Worm (Caenorhabditis elegans) whole organism, young adult: ENCODE measurements around the gene C35B1.9.
A peak's percentile ranks its signal among the peaks of the same experiment; 100 is the strongest.

Experiments used
- B0019.2 ChIP-seq: fragments of 200-800 bp; sonication (Bioruptor generic); conservative IDR thresholded peaks from 2 replicates; pipeline ENCODE4 v1.3.6; 2022; ENCODE audit warnings: missing genetic modification reagents, missing genetic modification characterization, missing compliant biosample characterization
- B0336.3 ChIP-seq: fragments of 200-800 bp; sonication (Bioruptor generic); IDR thresholded peaks from 2 replicates; pipeline ENCODE4 v1.3.6; 2022; ENCODE audit warnings: missing genetic modification characterization, missing compliant biosample characterization
- C06A6.2 ChIP-seq: fragments of 200-800 bp; sonication (Bioruptor generic); conservative IDR thresholded peaks from 2 replicates; pipeline ENCODE4 v1.3.6; 2022; ENCODE audit warnings: missing genetic modification characterization, missing compliant biosample characterization
- F23B12.7 ChIP-seq: sonication (generic microtip); optimal IDR thresholded peaks from 2 replicates; lab custom pipeline; 2017; ENCODE audit warnings: missing genetic modification characterization, mild to moderate bottlenecking, missing compliant biosample characterization, antibody characterized with exemption, moderate library complexity; ENCODE audit not compliant: insufficient read depth
- F57A8.1 ChIP-seq: fragments of 200-800 bp; sonication (Bioruptor generic); optimal IDR thresholded peaks from 2 replicates; lab custom pipeline; 2018; ENCODE audit warnings: mild to moderate bottlenecking, missing genetic modification characterization, moderate library complexity, missing compliant biosample characterization
- K12H6.12 ChIP-seq: fragments of 200-800 bp; sonication (Bioruptor generic); optimal IDR thresholded peaks from 2 replicates; lab custom pipeline; 2018; ENCODE audit warnings: mild to moderate bottlenecking, missing genetic modification characterization, missing compliant biosample characterization
- Y53F4B.3 ChIP-seq: fragments of 200-800 bp; sonication (Bioruptor generic); IDR thresholded peaks from 2 replicates; pipeline ENCODE4 v1.3.6; 2022; ENCODE audit warnings: missing genetic modification reagents, missing genetic modification characterization, missing compliant biosample characterization
- Y56A3A.18 ChIP-seq: fragments of 200-800 bp; sonication (Bioruptor generic); IDR thresholded peaks from 2 replicates; pipeline ENCODE4 v1.3.6; 2022; ENCODE audit warnings: missing genetic modification reagents, missing genetic modification characterization, missing compliant biosample characterization
- Y79H2A.3 ChIP-seq: fragments of 200-800 bp; sonication (Bioruptor generic); conservative IDR thresholded peaks from 2 replicates; pipeline ENCODE4 v1.3.6; 2022; ENCODE audit warnings: missing genetic modification reagents, missing genetic modification characterization, missing compliant biosample characterization
- Y95B8A.8 ChIP-seq: fragments of 200-800 bp; sonication (Bioruptor generic); IDR thresholded peaks from 2 replicates; pipeline ENCODE4 v1.3.6; 2022; ENCODE audit warnings: missing genetic modification reagents, missing genetic modification characterization, missing compliant biosample characterization
- ZK185.1 ChIP-seq: sonication (generic microtip); optimal IDR thresholded peaks from 2 replicates; lab custom pipeline; 2016; ENCODE audit warnings: mild to moderate bottlenecking, missing genetic modification characterization, missing compliant biosample characterization; ENCODE audit not compliant: poor library complexity, severe bottlenecking
- ama-1 ChIP-seq, 3 experiments: fragments of 150-350 bp in 1 of 3; sonication (generic microtip) in 2 of 3; optimal IDR thresholded peaks; 2 replicates each; lab custom pipeline; 2014 to 2018; ENCODE audit warnings: missing biosample characterization in 2 of 3, missing genetic modification characterization in 2 of 3, missing genetic modification reagents in 2 of 3
- aptf-2 ChIP-seq: fragments of 200-800 bp; sonication (Bioruptor generic); conservative IDR thresholded peaks from 2 replicates; pipeline ENCODE4 v1.3.6; 2022; ENCODE audit warnings: missing genetic modification reagents, missing genetic modification characterization, missing compliant biosample characterization
- atf-7 ChIP-seq: sonication (generic microtip); optimal IDR thresholded peaks from 2 replicates; lab custom pipeline; 2017; ENCODE audit warnings: mild to moderate bottlenecking, missing genetic modification characterization, missing compliant biosample characterization
- attf-5 ChIP-seq: fragments of 200-800 bp; sonication (Bioruptor generic); optimal IDR thresholded peaks from 2 replicates; lab custom pipeline; 2018; ENCODE audit warnings: mild to moderate bottlenecking, missing genetic modification characterization, missing compliant biosample characterization
- bed-1 ChIP-seq: fragments of 200-800 bp; sonication (Bioruptor generic); IDR thresholded peaks from 2 replicates; pipeline ENCODE4 v1.3.6; 2022; ENCODE audit warnings: missing genetic modification reagents, missing genetic modification characterization, missing compliant biosample characterization
- bed-2 ChIP-seq: fragments of 200-800 bp; sonication (Bioruptor generic); IDR thresholded peaks from 2 replicates; pipeline ENCODE4 v1.3.6; 2022; ENCODE audit warnings: missing genetic modification reagents, missing genetic modification characterization, missing compliant biosample characterization
- cebp-1 ChIP-seq, 2 experiments: fragments of 200-800 bp in 1 of 2; sonication (Bioruptor generic) in 1 of 2; sonication (generic microtip) in 1 of 2; IDR thresholded peaks in 1 of 2; optimal IDR thresholded peaks in 1 of 2; 2 replicates each; pipeline versions ENCODE4 v1.3.6 to Lab custom; 2017 to 2022; ENCODE audit warnings: missing compliant biosample characterization in 2 of 2, missing genetic modification characterization in 2 of 2, mild to moderate bottlenecking in 1 of 2, missing genetic modification reagents in 1 of 2, moderate library complexity in 1 of 2
- ceh-100 ChIP-seq: fragments of 200-800 bp; sonication (Bioruptor generic); IDR thresholded peaks from 2 replicates; pipeline ENCODE4 v1.3.6; 2022; ENCODE audit warnings: missing genetic modification reagents, missing genetic modification characterization, missing compliant biosample characterization
- ceh-27 ChIP-seq: fragments of 200-800 bp; sonication (Bioruptor generic); optimal IDR thresholded peaks from 2 replicates; lab custom pipeline; 2018; ENCODE audit warnings: mild to moderate bottlenecking, missing genetic modification characterization, moderate library complexity, missing compliant biosample characterization
- him-1 ChIP-seq: sonication (generic microtip); optimal IDR thresholded peaks from 2 replicates; lab custom pipeline; 2016; ENCODE audit warnings: missing genotype, missing genetic modification reagents, missing genetic modification characterization, missing compliant biosample characterization
- hmg-1.2 ChIP-seq: fragments of 200-800 bp; sonication (Bioruptor generic); IDR thresholded peaks from 2 replicates; pipeline ENCODE4 v1.3.6; 2022; ENCODE audit warnings: missing genetic modification reagents, missing genetic modification characterization, missing compliant biosample characterization
- let-526 ChIP-seq: fragments of 200-800 bp; sonication (Bioruptor generic); IDR thresholded peaks from 2 replicates; pipeline ENCODE4 v1.3.6; 2022; ENCODE audit warnings: missing genetic modification reagents, missing genetic modification characterization, missing compliant biosample characterization
- let-607 ChIP-seq, 2 experiments: fragments of 200-800 bp in 1 of 2; sonication (Bioruptor generic) in 1 of 2; sonication (generic microtip) in 1 of 2; optimal IDR thresholded peaks; 2 replicates each; lab custom pipeline; 2016 to 2018; ENCODE audit warnings: mild to moderate bottlenecking in 2 of 2, missing compliant biosample characterization in 2 of 2, missing genetic modification characterization in 2 of 2, moderate library complexity in 2 of 2, missing genotype in 1 of 2
- lin-35 ChIP-seq, 3 experiments: fragments of 150-350 bp in 2 of 3; sonication (generic microtip) in 1 of 3; optimal IDR thresholded peaks; 2 replicates each; lab custom pipeline; 2014 to 2018; ENCODE audit warnings: missing biosample characterization in 3 of 3, missing genetic modification characterization in 3 of 3, missing genetic modification reagents in 3 of 3
- lin-40 ChIP-seq: sonication (generic microtip); optimal IDR thresholded peaks from 2 replicates; lab custom pipeline; 2016; ENCODE audit warnings: missing genetic modification characterization, mild to moderate bottlenecking, missing compliant biosample characterization, missing genotype, missing genetic modification reagents
- lin-54 ChIP-seq: fragments of 200-800 bp; sonication (Bioruptor generic); optimal IDR thresholded peaks from 2 replicates; lab custom pipeline; 2018; ENCODE audit warnings: mild to moderate bottlenecking, missing genetic modification characterization, missing compliant biosample characterization
- lsy-27 ChIP-seq: sonication (generic microtip); optimal IDR thresholded peaks from 2 replicates; lab custom pipeline; 2017; ENCODE audit warnings: missing genetic modification characterization, mild to moderate bottlenecking, missing compliant biosample characterization, antibody characterized with exemption, missing genotype, borderline replicate concordance; ENCODE audit not compliant: insufficient read depth
- mcd-1 ChIP-seq: fragments of 200-800 bp; sonication (Bioruptor generic); IDR thresholded peaks from 2 replicates; pipeline ENCODE4 v1.3.6; 2022; ENCODE audit warnings: missing genetic modification reagents, missing genetic modification characterization, missing compliant biosample characterization
- mel-28 ChIP-seq: sonication (generic microtip); optimal IDR thresholded peaks from 2 replicates; lab custom pipeline; 2016; ENCODE audit warnings: borderline replicate concordance, mild to moderate bottlenecking, missing genetic modification characterization, missing compliant biosample characterization
- nfyb-1 ChIP-seq: fragments of 200-800 bp; sonication (Bioruptor generic); IDR thresholded peaks from 2 replicates; pipeline ENCODE4 v1.3.6; 2022; ENCODE audit warnings: missing genetic modification reagents, missing genetic modification characterization, missing compliant biosample characterization
- nhr-179 ChIP-seq: sonication (generic microtip); optimal IDR thresholded peaks from 2 replicates; lab custom pipeline; 2016; ENCODE audit warnings: mild to moderate bottlenecking, missing genetic modification characterization, missing compliant biosample characterization
- nhr-27 ChIP-seq: fragments of 200-800 bp; sonication (Bioruptor generic); optimal IDR thresholded peaks from 2 replicates; lab custom pipeline; 2018; ENCODE audit warnings: mild to moderate bottlenecking, missing genetic modification characterization, moderate library complexity, missing compliant biosample characterization
- nhr-80 ChIP-seq: sonication (generic microtip); optimal IDR thresholded peaks from 2 replicates; lab custom pipeline; 2016; ENCODE audit warnings: missing genetic modification characterization, missing compliant biosample characterization
- nhr-90 ChIP-seq: sonication (generic microtip); optimal IDR thresholded peaks from 2 replicates; lab custom pipeline; 2016; ENCODE audit warnings: missing genotype, mild to moderate bottlenecking, missing genetic modification characterization, missing compliant biosample characterization
- pbrm-1 ChIP-seq: fragments of 200-800 bp; sonication (Bioruptor generic); IDR thresholded peaks from 2 replicates; pipeline ENCODE4 v1.3.6; 2022; ENCODE audit warnings: missing genetic modification reagents, missing genetic modification characterization, missing compliant biosample characterization
- sea-2 ChIP-seq: fragments of 200-800 bp; sonication (Bioruptor generic); IDR thresholded peaks from 2 replicates; pipeline ENCODE4 v1.3.6; 2022; ENCODE audit warnings: missing genetic modification characterization, missing compliant biosample characterization
- snpc-4 ChIP-seq, 5 experiments: fragments of 150-350 bp in 1 of 5; sonication (generic microtip) in 4 of 5; optimal IDR thresholded peaks; 2 replicates each; lab custom pipeline; 2014 to 2018; ENCODE audit warnings: missing genetic modification characterization in 5 of 5, missing biosample characterization in 3 of 5, antibody characterized with exemption in 2 of 5, mild to moderate bottlenecking in 2 of 5, missing compliant biosample characterization in 2 of 5, missing genotype in 2 of 5, moderate library complexity in 2 of 5, missing genetic modification reagents in 1 of 5
- somi-1 ChIP-seq: fragments of 200-800 bp; sonication (Bioruptor generic); optimal IDR thresholded peaks from 2 replicates; lab custom pipeline; 2018; ENCODE audit warnings: mild to moderate bottlenecking, missing genetic modification characterization, missing compliant biosample characterization
- tbp1 ChIP-seq: fragments of 200-800 bp; sonication (Bioruptor generic); optimal IDR thresholded peaks from 2 replicates; lab custom pipeline; 2018; ENCODE audit warnings: mild to moderate bottlenecking, missing genetic modification characterization, missing compliant biosample characterization
- unc-62 ChIP-seq: fragments of 150-350 bp; optimal IDR thresholded peaks from 2 replicates; lab custom pipeline; 2014; ENCODE audit warnings: missing biosample characterization, missing genetic modification reagents, missing genetic modification characterization
- zfh-2 ChIP-seq: fragments of 200-800 bp; sonication (Bioruptor generic); conservative IDR thresholded peaks from 2 replicates; pipeline ENCODE4 v1.3.6; 2022; ENCODE audit warnings: missing genetic modification reagents, missing genetic modification characterization, missing compliant biosample characterization
- ztf-18 ChIP-seq: sonication (generic microtip); optimal IDR thresholded peaks from 2 replicates; lab custom pipeline; 2016; ENCODE audit warnings: missing genotype, mild to moderate bottlenecking, missing genetic modification characterization, missing compliant biosample characterization
- ztf-22 ChIP-seq: fragments of 200-800 bp; sonication (Bioruptor generic); optimal IDR thresholded peaks from 2 replicates; lab custom pipeline; 2018; ENCODE audit warnings: mild to moderate bottlenecking, missing genetic modification characterization, moderate library complexity, missing compliant biosample characterization
- ztf-26 ChIP-seq: sonication (generic microtip); optimal IDR thresholded peaks from 2 replicates; lab custom pipeline; 2017; ENCODE audit warnings: missing genetic modification characterization, missing compliant biosample characterization
- ztf-28 ChIP-seq: fragments of 200-800 bp; sonication (Bioruptor generic); IDR thresholded peaks from 2 replicates; pipeline ENCODE4 v1.3.6; 2022; ENCODE audit warnings: missing genetic modification reagents, missing genetic modification characterization, missing compliant biosample characterization

Gene C35B1.9

ce11 chrIV:4093087-4093486 lies 12.3 kb upstream of the C35B1.9 start:
- no peak for TF ChIP-seq Y79H2A.3 (GFP tag; lab: Robert Waterston, UW)
- TF ChIP-seq nfyb-1 = peak; percentile 76
- TF ChIP-seq C06A6.2 (GFP tag; lab: Robert Waterston, UW) = peak; percentile 42; the same call in 1 of the 2 replicates
- peak; percentile 65; the same call in 1 of the 2 replicates for TF ChIP-seq pbrm-1 (GFP tag; lab: Robert Waterston, UW)
- TF ChIP-seq mcd-1 = peak; percentile 56
- peak; percentile 0 for TF ChIP-seq ztf-18 (tag; lab: Kevin White, UChicago)
- peak; percentile 72 for TF ChIP-seq K12H6.12 (tag; lab: Kevin White, UChicago)
- TF ChIP-seq B0019.2 = no peak
- no peak for TF ChIP-seq F57A8.1 (GFP tag; lab: Kevin White, UChicago)
- peak; percentile 3 for TF ChIP-seq nhr-90
- TF ChIP-seq ama-1 (optimal IDR thresholded peaks at IDR 0.05; lab: Kevin White, UChicago) = no peak
- TF ChIP-seq ama-1 (GFP tag; optimal IDR thresholded peaks at IDR 0.05; lab: Kevin White, UChicago) = no peak
- no peak for TF ChIP-seq ceh-100 (GFP tag; lab: Robert Waterston, UW)
- TF ChIP-seq ztf-26 (tag; lab: Kevin White, UChicago) = peak; percentile 19
- no peak for TF ChIP-seq mel-28 (tag; lab: Kevin White, UChicago)
- TF ChIP-seq let-607 (tag; optimal IDR thresholded peaks at IDR 0.05; lab: Kevin White, UChicago) = peak; percentile 6 to 56
- TF ChIP-seq somi-1 (GFP tag; lab: Kevin White, UChicago) = peak; percentile 44
- no peak for TF ChIP-seq Y95B8A.8 (GFP tag; lab: Robert Waterston, UW)
- no peak for TF ChIP-seq him-1
- peak; percentile 65 for TF ChIP-seq ZK185.1 (tag; lab: Kevin White, UChicago)
- TF ChIP-seq F23B12.7 (tag; lab: Kevin White, UChicago) = no peak
- peak; percentile 10 for TF ChIP-seq tbp1 (GFP tag; lab: Kevin White, UChicago)
- peak; percentile 81 for TF ChIP-seq attf-5 (GFP tag; lab: Kevin White, UChicago)
- no peak for TF ChIP-seq ztf-22 (GFP tag; lab: Kevin White, UChicago)
- no peak for TF ChIP-seq aptf-2 (GFP tag; lab: Robert Waterston, UW)
- TF ChIP-seq zfh-2 (GFP tag; lab: Robert Waterston, UW) = peak; percentile 95
- TF ChIP-seq sea-2 (GFP tag; lab: Robert Waterston, UW) = no peak
- TF ChIP-seq lsy-27 (tag; lab: Kevin White, UChicago) = no peak
- no peak for TF ChIP-seq bed-2
- peak; percentile 41 for TF ChIP-seq ceh-27 (GFP tag; lab: Kevin White, UChicago)
- TF ChIP-seq snpc-4 (GFP tag; optimal IDR thresholded peaks at IDR 0.05; lab: Kevin White, UChicago) = no peak
- TF ChIP-seq snpc-4 (tag; optimal IDR thresholded peaks at IDR 0.05; lab: Kevin White, UChicago) = peak in 2 of 4 experiments; percentile 24 to 31
- TF ChIP-seq ztf-28 (GFP tag; lab: Robert Waterston, UW) = no peak
- no peak for TF ChIP-seq cebp-1 (GFP tag; IDR thresholded peaks at IDR 0.05; lab: Robert Waterston, UW)
- TF ChIP-seq cebp-1 (tag; optimal IDR thresholded peaks at IDR 0.05; lab: Kevin White, UChicago) = peak; percentile 84
- TF ChIP-seq nhr-80 = peak; percentile 48
- TF ChIP-seq lin-54 (GFP tag; lab: Kevin White, UChicago) = peak; percentile 3
- peak; percentile 54; the same call in 1 of the 2 replicates for TF ChIP-seq B0336.3 (GFP tag; lab: Robert Waterston, UW)
- TF ChIP-seq Y53F4B.3 (GFP tag; lab: Robert Waterston, UW) = no peak
- TF ChIP-seq lin-40 (tag; lab: Kevin White, UChicago) = peak; percentile 73
- TF ChIP-seq Y56A3A.18 (GFP tag; lab: Robert Waterston, UW) = no peak
- TF ChIP-seq atf-7 (tag; lab: Kevin White, UChicago) = peak; percentile 73
- TF ChIP-seq nhr-179 = no peak
- peak in 1 of 3 experiments; percentile 37 for TF ChIP-seq lin-35 (GFP tag; optimal IDR thresholded peaks at IDR 0.05; lab: Kevin White, UChicago)
- no peak for TF ChIP-seq bed-1 (GFP tag; lab: Robert Waterston, UW)
- TF ChIP-seq let-526 (GFP tag; lab: Robert Waterston, UW) = no peak
- TF ChIP-seq unc-62 (GFP tag; lab: Kevin White, UChicago) = no peak
- peak; percentile 92 for TF ChIP-seq hmg-1.2
- TF ChIP-seq nhr-27 = no peak
- TF ChIP-seq, all 124 proteins: peak for 24
